Fruit fly (Drosophila melanogaster) whole organism, embryonic: ENCODE measurements around the gene CG12998.

Source experiments
- CG10654 ChIP-seq: fragments of 200-800 bp; sonication (Bioruptor generic); optimal IDR thresholded peaks from 2 replicates; lab custom pipeline; 2016; ENCODE audit warnings: missing biosample characterization, missing genetic modification characterization
- CG12155 ChIP-seq: fragments of 200-800 bp; sonication (Bioruptor generic); optimal IDR thresholded peaks from 3 replicates; lab custom pipeline; 2016; ENCODE audit warnings: missing biosample characterization, missing genetic modification characterization
- CG13123 ChIP-seq: fragments of 200-800 bp; sonication (Bioruptor generic); optimal IDR thresholded peaks from 2 replicates; lab custom pipeline; 2016; ENCODE audit warnings: missing biosample characterization, missing genetic modification characterization
- CG15073 ChIP-seq: fragments of 200-800 bp; sonication (Bioruptor generic); optimal IDR thresholded peaks from 2 replicates; lab custom pipeline; 2016; ENCODE audit warnings: missing biosample characterization, missing genetic modification characterization
- CG1647 ChIP-seq: fragments of 200-800 bp; sonication (Bioruptor generic); optimal IDR thresholded peaks from 3 replicates; lab custom pipeline; 2016; ENCODE audit warnings: missing biosample characterization, missing genetic modification characterization
- CG17359 ChIP-seq: fragments of 200-800 bp; sonication (Bioruptor generic); optimal IDR thresholded peaks from 3 replicates; lab custom pipeline; 2018; ENCODE audit warnings: missing biosample characterization, mild to moderate bottlenecking, missing genetic modification characterization, moderate library complexity
- CG17361 ChIP-seq: fragments of 200-800 bp; sonication (Bioruptor generic); IDR thresholded peaks from 3 replicates; pipeline ENCODE4 v1.3.6; 2022; ENCODE audit warnings: missing biosample characterization, missing genetic modification characterization
- CG17568 ChIP-seq: fragments of 200-800 bp; sonication (Bioruptor generic); optimal IDR thresholded peaks from 2 replicates; lab custom pipeline; 2018; ENCODE audit warnings: missing biosample characterization, mild to moderate bottlenecking, missing genetic modification characterization, moderate library complexity
- CG1832 ChIP-seq: fragments of 200-800 bp; sonication (Bioruptor generic); optimal IDR thresholded peaks from 2 replicates; lab custom pipeline; 2017; ENCODE audit warnings: missing biosample characterization, mild to moderate bottlenecking, missing genetic modification characterization, inconsistent platforms
- CG2129 ChIP-seq: fragments of 200-800 bp; sonication (Bioruptor generic); IDR thresholded peaks from 2 replicates; pipeline ENCODE4 v1.3.6; 2022; ENCODE audit warnings: missing biosample characterization, missing genetic modification characterization; ENCODE audit not compliant: partially characterized antibody
- CG2202 ChIP-seq: fragments of 200-800 bp; sonication (Bioruptor generic); optimal IDR thresholded peaks from 2 replicates; lab custom pipeline; 2018; ENCODE audit warnings: missing biosample characterization, mild to moderate bottlenecking, missing genetic modification characterization
- CG32767 ChIP-seq: fragments of 200-800 bp; sonication (Bioruptor generic); IDR thresholded peaks from 2 replicates; pipeline ENCODE4 v1.3.6; 2022; ENCODE audit warnings: missing biosample characterization, missing genetic modification characterization
- CG33557 ChIP-seq: fragments of 200-800 bp; sonication (Bioruptor generic); optimal IDR thresholded peaks from 2 replicates; lab custom pipeline; 2019; ENCODE audit warnings: missing biosample characterization, mild to moderate bottlenecking, missing genetic modification characterization, moderate library complexity
- CG42726 ChIP-seq: fragments of 200-800 bp; sonication (Bioruptor generic); IDR thresholded peaks from 2 replicates; pipeline ENCODE4 v1.3.6; 2022; ENCODE audit warnings: missing biosample characterization, missing genetic modification characterization; ENCODE audit not compliant: partially characterized antibody
- CG4404 ChIP-seq: fragments of 200-800 bp; sonication (Bioruptor generic); IDR thresholded peaks from 2 replicates; pipeline ENCODE4 v1.3.6; 2022; ENCODE audit warnings: missing biosample characterization, missing genetic modification characterization
- CG6854 ChIP-seq: fragments of 200-800 bp; sonication (Bioruptor generic); optimal IDR thresholded peaks from 3 replicates; lab custom pipeline; 2017; ENCODE audit warnings: missing biosample characterization, mild to moderate bottlenecking, missing genetic modification characterization
- CG7271 ChIP-seq: fragments of 200-800 bp; sonication (Bioruptor generic); optimal IDR thresholded peaks from 2 replicates; lab custom pipeline; 2018; ENCODE audit warnings: missing biosample characterization, mild to moderate bottlenecking, missing genetic modification characterization, moderate library complexity
- CG7556 ChIP-seq: fragments of 200-800 bp; sonication (Bioruptor generic); optimal IDR thresholded peaks from 2 replicates; lab custom pipeline; 2017; ENCODE audit warnings: missing biosample characterization, mild to moderate bottlenecking, missing genetic modification characterization
- CG8089 ChIP-seq: fragments of 200-800 bp; sonication (Bioruptor generic); optimal IDR thresholded peaks from 3 replicates; lab custom pipeline; 2016; ENCODE audit warnings: missing biosample characterization, missing genetic modification characterization
- CG8290 ChIP-seq, 3 experiments: fragments of 200-800 bp; sonication (Bioruptor generic); optimal IDR thresholded peaks; 2 replicates each; lab custom pipeline; 2016 to 2019; ENCODE audit warnings: missing biosample characterization in 3 of 3, missing genetic modification characterization in 3 of 3, mild to moderate bottlenecking in 2 of 3, moderate library complexity in 1 of 3
- CG8388 ChIP-seq: fragments of 200-800 bp; sonication (Bioruptor generic); optimal IDR thresholded peaks from 2 replicates; lab custom pipeline; 2019; ENCODE audit warnings: missing biosample characterization, mild to moderate bottlenecking, missing genetic modification characterization, moderate library complexity
- CG9876 ChIP-seq: fragments of 200-800 bp; sonication (Bioruptor generic); optimal IDR thresholded peaks from 2 replicates; lab custom pipeline; 2016; ENCODE audit warnings: missing biosample characterization, missing genetic modification characterization
- D ChIP-seq, 2 experiments: fragments of 200-800 bp in 1 of 2; fragments of >200 bp in 1 of 2; sonication (Bioruptor generic) in 1 of 2; optimal IDR thresholded peaks; 2 replicates in 1 of 2; 3 replicates in 1 of 2; lab custom pipeline; 2017; ENCODE audit warnings: mild to moderate bottlenecking in 1 of 2, missing biosample characterization in 1 of 2, missing genetic modification characterization in 1 of 2, missing genetic modification reagents in 1 of 2
- Dad ChIP-seq: fragments of 200-800 bp; sonication (Bioruptor generic); optimal IDR thresholded peaks from 3 replicates; lab custom pipeline; 2016; ENCODE audit warnings: missing biosample characterization, missing genetic modification characterization
- Dip2 ChIP-seq: fragments of 200-800 bp; sonication (Bioruptor generic); IDR thresholded peaks from 2 replicates; pipeline ENCODE4 v1.3.6; 2022; ENCODE audit warnings: missing biosample characterization, missing genetic modification characterization
- ERR ChIP-seq: fragments of 200-800 bp; sonication (Bioruptor generic); optimal IDR thresholded peaks from 2 replicates; lab custom pipeline; 2016; ENCODE audit warnings: missing biosample characterization, missing genetic modification characterization
- Fer2 ChIP-seq: fragments of 200-800 bp; sonication (Bioruptor generic); optimal IDR thresholded peaks from 2 replicates; lab custom pipeline; 2018; ENCODE audit warnings: missing biosample characterization, mild to moderate bottlenecking, missing genetic modification characterization, moderate library complexity
- Hand ChIP-seq: fragments of 200-800 bp; sonication (Bioruptor generic); optimal IDR thresholded peaks from 2 replicates; lab custom pipeline; 2017; ENCODE audit warnings: mild to moderate bottlenecking, missing biosample characterization, missing genetic modification reagents, missing genetic modification characterization
- Kr ChIP-seq: fragments of 200-800 bp; sonication (Bioruptor generic); optimal IDR thresholded peaks from 2 replicates; lab custom pipeline; 2017; ENCODE audit warnings: missing biosample characterization, mild to moderate bottlenecking, missing genetic modification characterization
- NfI ChIP-seq: fragments of 200-800 bp; sonication (Bioruptor generic); optimal IDR thresholded peaks from 3 replicates; lab custom pipeline; 2018; ENCODE audit warnings: missing biosample characterization, mild to moderate bottlenecking, missing genetic modification characterization, moderate library complexity
- Poxn ChIP-seq: fragments of 200-800 bp; sonication (Bioruptor generic); IDR thresholded peaks from 2 replicates; pipeline ENCODE4 v1.3.6; 2022; ENCODE audit warnings: missing biosample characterization, missing genetic modification characterization
- Side ChIP-seq: fragments of 200-800 bp; sonication (Bioruptor generic); optimal IDR thresholded peaks from 2 replicates; lab custom pipeline; 2016; ENCODE audit warnings: missing biosample characterization, missing genetic modification characterization
- Xrp1 ChIP-seq: fragments of 200-800 bp; sonication (Bioruptor generic); IDR thresholded peaks from 2 replicates; pipeline ENCODE4 v1.3.6; 2022; ENCODE audit warnings: missing biosample characterization, missing genetic modification characterization
- al ChIP-seq: fragments of 200-800 bp; sonication (Bioruptor generic); IDR thresholded peaks from 2 replicates; pipeline ENCODE4 v1.3.6; 2022; ENCODE audit warnings: missing biosample characterization, missing genetic modification characterization
- amos ChIP-seq: fragments of 200-800 bp; sonication (Bioruptor generic); IDR thresholded peaks from 2 replicates; pipeline ENCODE4 v1.3.6; 2022; ENCODE audit warnings: missing biosample characterization, missing genetic modification characterization; ENCODE audit not compliant: partially characterized antibody
- bsh ChIP-seq, 2 experiments: fragments of 200-800 bp; sonication (Bioruptor generic); optimal IDR thresholded peaks; 2 replicates each; lab custom pipeline; 2017 to 2018; ENCODE audit warnings: mild to moderate bottlenecking in 2 of 2, missing biosample characterization in 2 of 2, missing genetic modification characterization in 2 of 2, moderate library complexity in 1 of 2
- chif ChIP-seq, 2 experiments: fragments of 200-800 bp; sonication (Bioruptor generic); optimal IDR thresholded peaks; 3 replicates each; lab custom pipeline; 2016; ENCODE audit warnings: missing biosample characterization in 2 of 2, missing genetic modification characterization in 2 of 2
- chm ChIP-seq: fragments of 200-800 bp; sonication (Bioruptor generic); IDR thresholded peaks from 2 replicates; pipeline ENCODE4 v1.3.6; 2022; ENCODE audit warnings: missing biosample characterization, missing genetic modification characterization
- fu2 ChIP-seq: fragments of 200-800 bp; sonication (Bioruptor generic); optimal IDR thresholded peaks from 2 replicates; lab custom pipeline; 2016; ENCODE audit warnings: missing biosample characterization, missing genetic modification characterization
- nerfin-2 ChIP-seq: fragments of 200-800 bp; sonication (Bioruptor generic); IDR thresholded peaks from 2 replicates; pipeline ENCODE4 v1.3.6; 2022; ENCODE audit warnings: missing biosample characterization, missing genetic modification characterization; ENCODE audit not compliant: partially characterized antibody
- nmo ChIP-seq: fragments of 200-800 bp; sonication (Bioruptor generic); optimal IDR thresholded peaks from 2 replicates; lab custom pipeline; 2018; ENCODE audit warnings: missing biosample characterization, mild to moderate bottlenecking, missing genetic modification characterization, moderate library complexity
- org-1 ChIP-seq: fragments of 200-800 bp; sonication (Bioruptor generic); optimal IDR thresholded peaks from 2 replicates; lab custom pipeline; 2017; ENCODE audit warnings: missing biosample characterization, missing genetic modification characterization
- peb ChIP-seq: fragments of 200-800 bp; sonication (Bioruptor generic); IDR thresholded peaks from 2 replicates; pipeline ENCODE4 v1.3.6; 2022; ENCODE audit warnings: missing biosample characterization, missing genetic modification characterization
- phol ChIP-seq: fragments of 200-800 bp; sonication (Bioruptor generic); optimal IDR thresholded peaks from 3 replicates; lab custom pipeline; 2018; ENCODE audit warnings: missing biosample characterization, mild to moderate bottlenecking, missing genetic modification characterization, moderate library complexity
- psq ChIP-seq: fragments of 200-800 bp; sonication (Bioruptor generic); optimal IDR thresholded peaks from 2 replicates; lab custom pipeline; 2017; ENCODE audit warnings: missing biosample characterization, missing genetic modification characterization
- pzg ChIP-seq: fragments of 200-800 bp; sonication (Bioruptor generic); optimal IDR thresholded peaks from 3 replicates; lab custom pipeline; 2018; ENCODE audit warnings: missing biosample characterization, mild to moderate bottlenecking, missing genetic modification characterization, moderate library complexity
- row ChIP-seq: fragments of 200-800 bp; sonication (Bioruptor generic); IDR thresholded peaks from 3 replicates; pipeline ENCODE4 v1.3.6; 2022; ENCODE audit warnings: missing biosample characterization, missing genetic modification characterization
- slbo ChIP-seq: fragments of 200-800 bp; sonication (Bioruptor generic); IDR thresholded peaks from 2 replicates; pipeline ENCODE4 v1.3.6; 2022; ENCODE audit warnings: missing biosample characterization, missing genetic modification characterization
- tna ChIP-seq: fragments of 200-800 bp; sonication (Bioruptor generic); IDR thresholded peaks from 2 replicates; pipeline ENCODE4 v1.3.6; 2022; ENCODE audit warnings: missing biosample characterization, missing genetic modification characterization; ENCODE audit not compliant: partially characterized antibody
- ttk ChIP-seq: fragments of 200-800 bp; sonication (Bioruptor generic); IDR thresholded peaks from 2 replicates; pipeline ENCODE4 v2.1.2; 2022; ENCODE audit warnings: missing biosample characterization, missing genetic modification characterization

CG12998 gene

DNA sequence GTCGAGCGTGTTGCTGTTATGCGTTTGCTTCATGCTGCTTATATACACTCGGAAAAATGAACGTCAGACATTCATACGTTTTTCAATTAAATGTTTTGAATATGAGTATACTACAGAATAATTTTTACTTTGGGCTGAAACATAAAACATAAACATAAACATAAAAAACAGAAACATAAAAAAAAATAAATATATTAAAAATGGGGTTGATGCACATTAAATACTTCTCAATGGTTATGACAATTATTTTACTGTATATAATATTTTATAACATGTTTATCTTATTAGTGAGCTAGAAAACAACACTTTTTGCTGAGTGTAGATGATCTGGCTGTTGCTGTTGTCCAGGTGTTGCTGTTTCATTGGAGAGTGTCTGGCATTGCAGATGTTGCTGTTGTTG lies 19.0 kb downstream of the CG12998 start (continued):
- TF ChIP-seq slbo (GFP tag; lab: Robert Waterston, UW) (no peak), org-1 (no peak), tna (no peak), amos (GFP tag; lab: Robert Waterston, UW) (no peak), fu2 (GFP tag; lab: Kevin White, UChicago) (no peak), al (GFP tag; lab: Robert Waterston, UW) (no peak), Dip2 (GFP tag; lab: Robert Waterston, UW) (no peak), CG1832 (GFP tag; lab: Kevin White, UChicago) (no peak), nerfin-2 (GFP tag; lab: Robert Waterston, UW) (no peak), row (GFP tag; lab: Robert Waterston, UW) (peak; percentile 40; the same call in 2 of the 3 replicates), CG2129 (GFP tag; lab: Robert Waterston, UW) (no peak), CG8290 (GFP tag; optimal IDR thresholded peaks at IDR 0.05; lab: Kevin White, UChicago) (no peak), CG8290 (tag; optimal IDR thresholded peaks at IDR 0.05; lab: Kevin White, UChicago) (no peak), CG42726 (GFP tag; lab: Robert Waterston, UW) (no peak), Fer2 (tag; lab: Kevin White, UChicago) (no peak), CG2202 (tag; lab: Kevin White, UChicago) (no peak), CG10654 (GFP tag; lab: Kevin White, UChicago) (no peak), nmo (GFP tag; lab: Kevin White, UChicago) (peak; percentile 24), CG15073 (GFP tag; lab: Kevin White, UChicago) (no peak), CG17568 (GFP tag; lab: Kevin White, UChicago) (no peak), NfI (GFP tag; lab: Kevin White, UChicago) (no peak), Poxn (GFP tag; lab: Robert Waterston, UW) (no peak), CG1647 (GFP tag; lab: Kevin White, UChicago) (no peak), Hand (GFP tag; lab: Kevin White, UChicago) (no peak), chif (GFP tag; optimal IDR thresholded peaks at IDR 0.05; lab: Kevin White, UChicago) (no peak), CG6854 (GFP tag; lab: Kevin White, UChicago) (no peak), CG17359 (tag; lab: Kevin White, UChicago) (peak; percentile 49), CG17361 (GFP tag; lab: Robert Waterston, UW) (0 out of 3 replicates have a peak, but pooled peaks have one; percentile 46), peb (no peak), Xrp1 (GFP tag; lab: Robert Waterston, UW) (peak; percentile 50), CG13123 (GFP tag; lab: Kevin White, UChicago) (no peak), ttk (GFP tag; lab: Robert Waterston, UW) (no peak), CG8388 (GFP tag; lab: Kevin White, UChicago) (peak; percentile 44), CG4404 (GFP tag; lab: Robert Waterston, UW) (no peak), ERR (GFP tag; lab: Kevin White, UChicago) (no peak), CG7556 (GFP tag; lab: Kevin White, UChicago) (peak; percentile 11), CG7271 (tag; lab: Kevin White, UChicago) (no peak), CG9876 (no peak), Kr (GFP tag; lab: Kevin White, UChicago) (no peak), Dad (no peak), phol (tag; lab: Kevin White, UChicago) (peak; percentile 52), CG8089 (no peak), pzg (GFP tag; lab: Kevin White, UChicago) (no peak), psq (GFP tag; lab: Kevin White, UChicago) (no peak), CG33557 (no peak), CG12155 (GFP tag; lab: Kevin White, UChicago) (no peak), CG32767 (no peak), D (optimal IDR thresholded peaks at IDR 0.05; lab: Kevin White, UChicago) (no peak), D (GFP tag; optimal IDR thresholded peaks at IDR 0.05; lab: Kevin White, UChicago) (no peak), chm (GFP tag; lab: Robert Waterston, UW) (no peak), Side (no peak), bsh (GFP tag; optimal IDR thresholded peaks at IDR 0.05; lab: Kevin White, UChicago) (peak; percentile 22 to 38)
